Fruit fly (Drosophila melanogaster): ENCODE measurements around the gene Gr64e.
A peak's percentile ranks its signal among the peaks of the same experiment; 100 is the strongest.

The Gr64e gene

dm6 chr3L:4018228-4018928 is 13.6 kb upstream of the Gr64e start, which contains the start of gene FoxL1:
TSS of gene FoxL1 (plus strand) at chr3L:4018878.
- TF ChIP-seq phol (tag; optimal IDR thresholded peaks at IDR 0.05) (peak; percentile 31), CG2116 (GFP tag; optimal IDR thresholded peaks at IDR 0.05) (no peak), CG1602 (GFP tag; optimal IDR thresholded peaks at IDR 0.05) (no peak), CG10959 (GFP tag; IDR thresholded peaks at IDR 0.05) (no peak), CG3281 (GFP tag; optimal IDR thresholded peaks at IDR 0.05) (no peak), lola (GFP tag; optimal IDR thresholded peaks at IDR 0.05) (peak in 1 of 3 experiments; percentile 21), zf30C (GFP tag; optimal IDR thresholded peaks at IDR 0.05) (no peak), CG7372 (GFP tag; IDR thresholded peaks at IDR 0.05) (no peak), chif (GFP tag; optimal IDR thresholded peaks at IDR 0.05) (no peak), Nf-YB (GFP tag; optimal IDR thresholded peaks at IDR 0.05) (peak; percentile 92), D (optimal IDR thresholded peaks at IDR 0.05) (no peak), D (GFP tag; optimal IDR thresholded peaks at IDR 0.05) (no peak), mld (GFP tag; IDR thresholded peaks at IDR 0.05; ENCODE audit: partially characterized antibody) (no peak), CG3163 (GFP tag; optimal IDR thresholded peaks at IDR 0.05) (no peak), CG8924 (tag; optimal IDR thresholded peaks at IDR 0.05) (peak; percentile 25), fu2 (GFP tag; optimal IDR thresholded peaks at IDR 0.05) (no peak), Asciz (GFP tag; optimal IDR thresholded peaks at IDR 0.05) (no peak), dimm (GFP tag; IDR thresholded peaks at IDR 0.05) (no peak), Dp (GFP tag; optimal IDR thresholded peaks at IDR 0.05) (no peak), CG2202 (tag; optimal IDR thresholded peaks at IDR 0.05) (no peak), CG31365 (tag; optimal IDR thresholded peaks at IDR 0.05) (no peak), CG14710 (tag; optimal IDR thresholded peaks at IDR 0.05) (no peak), CG10431 (GFP tag; optimal IDR thresholded peaks at IDR 0.05) (no peak), CG4617 (GFP tag; optimal IDR thresholded peaks at IDR 0.05; ENCODE audit: borderline replicate concordance) (no peak), NC2β (GFP tag; optimal IDR thresholded peaks at IDR 0.05) (no peak), usp (GFP tag; optimal IDR thresholded peaks at IDR 0.05) (no peak), dmrt99B (tag; optimal IDR thresholded peaks at IDR 0.05) (peak; percentile 25), CG15601 (tag; optimal IDR thresholded peaks at IDR 0.05) (no peak), Eip74EF (GFP tag; optimal IDR thresholded peaks at IDR 0.05) (no peak), CG14860 (GFP tag; IDR thresholded peaks at IDR 0.05; ENCODE audit: partially characterized antibody) (no peak), gem (tag; optimal IDR thresholded peaks at IDR 0.05) (peak; percentile 33), HLH3B (GFP tag; IDR thresholded peaks at IDR 0.05) (no peak), Hey (tag; optimal IDR thresholded peaks at IDR 0.05) (no peak), CG9817 (tag; optimal IDR thresholded peaks at IDR 0.05) (no peak), CG12219 (GFP tag; optimal IDR thresholded peaks at IDR 0.05) (no peak), wor (GFP tag; IDR thresholded peaks at IDR 0.05) (no peak), Sox102F (GFP tag; optimal IDR thresholded peaks at IDR 0.05) (peak; percentile 21), Deaf1 (tag; optimal IDR thresholded peaks at IDR 0.05) (no peak), Fer2 (tag; optimal IDR thresholded peaks at IDR 0.05) (no peak), Hand (GFP tag; optimal IDR thresholded peaks at IDR 0.05) (no peak), MTF-1 (GFP tag; optimal IDR thresholded peaks at IDR 0.05; ENCODE audit: borderline replicate concordance) (no peak), repo (GFP tag; optimal IDR thresholded peaks at IDR 0.05) (no peak), kni (GFP tag; optimal IDR thresholded peaks at IDR 0.05) (no peak), CG1792 (GFP tag; optimal IDR thresholded peaks at IDR 0.05) (no peak), CG11247 (GFP tag; IDR thresholded peaks at IDR 0.05) (no peak), sr (GFP tag; IDR thresholded peaks at IDR 0.05) (no peak), PHDP (tag; optimal IDR thresholded peaks at IDR 0.05) (no peak), CG13424 (tag; optimal IDR thresholded peaks at IDR 0.05) (peak; percentile 23), CG17612 (GFP tag; IDR thresholded peaks at IDR 0.05) (no peak)

All from whole organism, embryonic.